Fruit fly (Drosophila melanogaster) whole organism, embryonic: ENCODE results near the gene cerv.

Experiments used
- CG10267 ChIP-seq: fragments of 200-800 bp; sonication (Bioruptor generic); optimal IDR thresholded peaks from 2 replicates; lab custom pipeline; 2018; ENCODE audit warnings: missing biosample characterization, mild to moderate bottlenecking, missing genetic modification characterization, moderate library complexity
- CG10274 ChIP-seq: fragments of 200-800 bp; sonication (Bioruptor generic); optimal IDR thresholded peaks from 3 replicates; lab custom pipeline; 2017; ENCODE audit warnings: missing biosample characterization, mild to moderate bottlenecking, missing genetic modification characterization
- CG10366 ChIP-seq: fragments of 200-800 bp; sonication (Bioruptor generic); IDR thresholded peaks from 2 replicates; pipeline ENCODE4 v1.3.6; 2022; ENCODE audit warnings: missing biosample characterization, missing genetic modification characterization
- CG12236 ChIP-seq: fragments of 200-800 bp; sonication (Bioruptor generic); optimal IDR thresholded peaks from 2 replicates; lab custom pipeline; 2016; ENCODE audit warnings: missing biosample characterization, missing genetic modification characterization
- CG12744 ChIP-seq: fragments of 200-800 bp; sonication (Bioruptor generic); optimal IDR thresholded peaks from 2 replicates; lab custom pipeline; 2016; ENCODE audit warnings: missing biosample characterization, missing genetic modification characterization
- CG16863 ChIP-seq: fragments of 200-800 bp; sonication (Bioruptor generic); optimal IDR thresholded peaks from 3 replicates; lab custom pipeline; 2016; ENCODE audit warnings: missing biosample characterization, missing genetic modification characterization
- CG17568 ChIP-seq: fragments of 200-800 bp; sonication (Bioruptor generic); optimal IDR thresholded peaks from 2 replicates; lab custom pipeline; 2018; ENCODE audit warnings: missing biosample characterization, mild to moderate bottlenecking, missing genetic modification characterization, moderate library complexity
- CG17802 ChIP-seq: fragments of 200-800 bp; sonication (Bioruptor generic); optimal IDR thresholded peaks from 2 replicates; lab custom pipeline; 2018; ENCODE audit warnings: missing biosample characterization, mild to moderate bottlenecking, missing genetic modification characterization, moderate library complexity
- CG18764 ChIP-seq: fragments of 200-800 bp; sonication (Bioruptor generic); optimal IDR thresholded peaks from 3 replicates; lab custom pipeline; 2016; ENCODE audit warnings: missing biosample characterization, missing genetic modification characterization
- CG2120 ChIP-seq: fragments of 200-800 bp; sonication (Bioruptor generic); optimal IDR thresholded peaks from 3 replicates; lab custom pipeline; 2016; ENCODE audit warnings: missing biosample characterization, missing genetic modification characterization
- CG2875 ChIP-seq: fragments of 200-800 bp; sonication (Bioruptor generic); optimal IDR thresholded peaks from 2 replicates; lab custom pipeline; 2017; ENCODE audit warnings: missing biosample characterization, mild to moderate bottlenecking, missing genetic modification characterization, missing genetic modification reagents
- CG31224 ChIP-seq: fragments of 200-800 bp; sonication (Bioruptor generic); IDR thresholded peaks from 2 replicates; pipeline ENCODE4 v1.3.6; 2022; ENCODE audit warnings: missing biosample characterization, missing genetic modification characterization
- CG4854 ChIP-seq: fragments of 200-800 bp; sonication (Bioruptor generic); optimal IDR thresholded peaks from 2 replicates; lab custom pipeline; 2016; ENCODE audit warnings: missing biosample characterization, missing genetic modification characterization, inconsistent platforms
- CG6175 ChIP-seq: fragments of 200-800 bp; sonication (Bioruptor generic); IDR thresholded peaks from 3 replicates; pipeline ENCODE4 v1.3.6; 2022; ENCODE audit warnings: missing biosample characterization, missing genetic modification characterization
- CG8290 ChIP-seq, 3 experiments: fragments of 200-800 bp; sonication (Bioruptor generic); optimal IDR thresholded peaks; 2 replicates each; lab custom pipeline; 2016 to 2019; ENCODE audit warnings: missing biosample characterization in 3 of 3, missing genetic modification characterization in 3 of 3, mild to moderate bottlenecking in 2 of 3, moderate library complexity in 1 of 3
- CG9797 ChIP-seq: fragments of 200-800 bp; sonication (Bioruptor generic); optimal IDR thresholded peaks from 3 replicates; lab custom pipeline; 2018; ENCODE audit warnings: missing biosample characterization, mild to moderate bottlenecking, missing genetic modification characterization
- CG9876 ChIP-seq: fragments of 200-800 bp; sonication (Bioruptor generic); optimal IDR thresholded peaks from 2 replicates; lab custom pipeline; 2016; ENCODE audit warnings: missing biosample characterization, missing genetic modification characterization
- CG9932 ChIP-seq: fragments of 200-800 bp; sonication (Bioruptor generic); IDR thresholded peaks from 2 replicates; pipeline ENCODE4 v1.3.6; 2022; ENCODE audit warnings: missing biosample characterization, missing genetic modification characterization
- Deaf1 ChIP-seq: fragments of 200-800 bp; optimal IDR thresholded peaks from 3 replicates; lab custom pipeline; 2019; ENCODE audit warnings: missing biosample characterization, mild to moderate bottlenecking, missing genetic modification characterization, moderate library complexity
- Fer1 ChIP-seq: fragments of 200-800 bp; sonication (Bioruptor generic); optimal IDR thresholded peaks from 2 replicates; lab custom pipeline; 2017; ENCODE audit warnings: missing biosample characterization, mild to moderate bottlenecking, missing genetic modification characterization
- Gsc ChIP-seq: fragments of 200-800 bp; sonication (Bioruptor generic); IDR thresholded peaks from 2 replicates; pipeline ENCODE4 v1.3.6; 2022; ENCODE audit warnings: missing biosample characterization, missing genetic modification characterization
- HmgZ ChIP-seq: fragments of 200-800 bp; sonication (Bioruptor generic); optimal IDR thresholded peaks from 2 replicates; lab custom pipeline; 2018; ENCODE audit warnings: missing biosample characterization, mild to moderate bottlenecking, missing genetic modification characterization
- Hsf ChIP-seq: fragments of 200-800 bp; sonication (Bioruptor generic); optimal IDR thresholded peaks from 3 replicates; lab custom pipeline; 2016; ENCODE audit warnings: missing biosample characterization, missing genetic modification characterization
- Mes4 ChIP-seq: fragments of 200-800 bp; sonication (Bioruptor generic); optimal IDR thresholded peaks from 2 replicates; lab custom pipeline; 2016; ENCODE audit warnings: missing biosample characterization, missing genetic modification characterization
- NK7.1 ChIP-seq: fragments of 200-800 bp; sonication (Bioruptor generic); optimal IDR thresholded peaks from 3 replicates; lab custom pipeline; 2016; ENCODE audit warnings: missing biosample characterization, missing genetic modification characterization
- NfI ChIP-seq: fragments of 200-800 bp; sonication (Bioruptor generic); optimal IDR thresholded peaks from 3 replicates; lab custom pipeline; 2018; ENCODE audit warnings: missing biosample characterization, mild to moderate bottlenecking, missing genetic modification characterization, moderate library complexity
- TFAM ChIP-seq: fragments of 200-800 bp; sonication (Bioruptor generic); optimal IDR thresholded peaks from 2 replicates; lab custom pipeline; 2017; ENCODE audit warnings: missing biosample characterization, missing genetic modification characterization, inconsistent platforms
- Vsx1 ChIP-seq: fragments of 200-800 bp; sonication (Bioruptor generic); optimal IDR thresholded peaks from 2 replicates; lab custom pipeline; 2017; ENCODE audit warnings: missing biosample characterization, mild to moderate bottlenecking, missing genetic modification characterization, missing genetic modification reagents
- Xbp1 ChIP-seq: fragments of 200-800 bp; sonication (Bioruptor generic); optimal IDR thresholded peaks from 3 replicates; lab custom pipeline; 2016; ENCODE audit warnings: missing biosample characterization, mild to moderate bottlenecking, missing genetic modification characterization
- amos ChIP-seq: fragments of 200-800 bp; sonication (Bioruptor generic); IDR thresholded peaks from 2 replicates; pipeline ENCODE4 v1.3.6; 2022; ENCODE audit warnings: missing biosample characterization, missing genetic modification characterization; ENCODE audit not compliant: partially characterized antibody
- az2 ChIP-seq: fragments of 200-800 bp; sonication (Bioruptor generic); optimal IDR thresholded peaks from 3 replicates; lab custom pipeline; 2016; ENCODE audit warnings: missing biosample characterization, missing genetic modification characterization
- bbx ChIP-seq: fragments of 200-800 bp; sonication (Bioruptor generic); IDR thresholded peaks from 2 replicates; pipeline ENCODE4 v1.3.6; 2022; ENCODE audit warnings: missing biosample characterization, missing genetic modification characterization; ENCODE audit not compliant: partially characterized antibody
- bcd ChIP-seq: fragments of 200-800 bp; sonication (Bioruptor generic); optimal IDR thresholded peaks from 2 replicates; lab custom pipeline; 2017; ENCODE audit warnings: missing biosample characterization, mild to moderate bottlenecking, missing genetic modification characterization
- cato ChIP-seq: fragments of 200-800 bp; sonication (Bioruptor generic); optimal IDR thresholded peaks from 2 replicates; lab custom pipeline; 2016; ENCODE audit warnings: missing biosample characterization, missing genetic modification characterization, borderline replicate concordance
- caup ChIP-seq: fragments of 200-800 bp; sonication (Bioruptor generic); optimal IDR thresholded peaks from 3 replicates; lab custom pipeline; 2017; ENCODE audit warnings: missing biosample characterization, mild to moderate bottlenecking, missing genetic modification characterization, moderate library complexity; ENCODE audit not compliant: severe bottlenecking
- cwo ChIP-seq: fragments of 200-800 bp; sonication (Bioruptor generic); optimal IDR thresholded peaks from 3 replicates; lab custom pipeline; 2017; ENCODE audit warnings: missing biosample characterization, missing genetic modification characterization, mild to moderate bottlenecking, moderate library complexity, missing genetic modification reagents
- dati ChIP-seq: fragments of 200-800 bp; sonication (Bioruptor generic); IDR thresholded peaks from 2 replicates; pipeline ENCODE4 v1.3.6; 2022; ENCODE audit warnings: missing biosample characterization, missing genetic modification characterization
- gcm2 ChIP-seq: fragments of 200-800 bp; sonication (Bioruptor generic); optimal IDR thresholded peaks from 2 replicates; lab custom pipeline; 2016; ENCODE audit warnings: missing biosample characterization, missing genetic modification characterization
- h ChIP-seq: fragments of >200 bp; optimal IDR thresholded peaks from 2 replicates; lab custom pipeline; 2017
- jigr1 ChIP-seq: fragments of 200-800 bp; sonication (Bioruptor generic); IDR thresholded peaks from 3 replicates; pipeline ENCODE4 v1.3.6; 2022; ENCODE audit warnings: missing biosample characterization, missing genetic modification characterization
- jing ChIP-seq: fragments of 200-800 bp; sonication (Bioruptor generic); optimal IDR thresholded peaks from 2 replicates; lab custom pipeline; 2018; ENCODE audit warnings: missing biosample characterization, mild to moderate bottlenecking, missing genetic modification characterization
- mirr ChIP-seq: fragments of 200-800 bp; sonication (Bioruptor generic); optimal IDR thresholded peaks from 3 replicates; lab custom pipeline; 2018; ENCODE audit warnings: missing biosample characterization, mild to moderate bottlenecking, missing genetic modification characterization
- nerfin-1 ChIP-seq: fragments of 200-800 bp; sonication (Bioruptor generic); optimal IDR thresholded peaks from 3 replicates; lab custom pipeline; 2019; ENCODE audit warnings: missing biosample characterization, mild to moderate bottlenecking, missing genetic modification characterization, moderate library complexity
- peb ChIP-seq: fragments of 200-800 bp; sonication (Bioruptor generic); IDR thresholded peaks from 2 replicates; pipeline ENCODE4 v1.3.6; 2022; ENCODE audit warnings: missing biosample characterization, missing genetic modification characterization
- pfk ChIP-seq: fragments of 200-800 bp; sonication (Bioruptor generic); optimal IDR thresholded peaks from 2 replicates; lab custom pipeline; 2018; ENCODE audit warnings: missing biosample characterization, mild to moderate bottlenecking, missing genetic modification characterization, moderate library complexity
- sug ChIP-seq: fragments of 200-800 bp; optimal IDR thresholded peaks from 2 replicates; lab custom pipeline; 2019; ENCODE audit warnings: missing biosample characterization, mild to moderate bottlenecking, missing genetic modification characterization, moderate library complexity
- wdn ChIP-seq: fragments of 200-800 bp; sonication (Bioruptor generic); IDR thresholded peaks from 2 replicates; pipeline ENCODE4 v1.3.6; 2022; ENCODE audit warnings: missing biosample characterization, missing genetic modification characterization
- wek ChIP-seq: fragments of 200-800 bp; sonication (Bioruptor generic); optimal IDR thresholded peaks from 3 replicates; lab custom pipeline; 2018; ENCODE audit warnings: missing biosample characterization, mild to moderate bottlenecking, missing genetic modification characterization, moderate library complexity

The cerv gene

DNA sequence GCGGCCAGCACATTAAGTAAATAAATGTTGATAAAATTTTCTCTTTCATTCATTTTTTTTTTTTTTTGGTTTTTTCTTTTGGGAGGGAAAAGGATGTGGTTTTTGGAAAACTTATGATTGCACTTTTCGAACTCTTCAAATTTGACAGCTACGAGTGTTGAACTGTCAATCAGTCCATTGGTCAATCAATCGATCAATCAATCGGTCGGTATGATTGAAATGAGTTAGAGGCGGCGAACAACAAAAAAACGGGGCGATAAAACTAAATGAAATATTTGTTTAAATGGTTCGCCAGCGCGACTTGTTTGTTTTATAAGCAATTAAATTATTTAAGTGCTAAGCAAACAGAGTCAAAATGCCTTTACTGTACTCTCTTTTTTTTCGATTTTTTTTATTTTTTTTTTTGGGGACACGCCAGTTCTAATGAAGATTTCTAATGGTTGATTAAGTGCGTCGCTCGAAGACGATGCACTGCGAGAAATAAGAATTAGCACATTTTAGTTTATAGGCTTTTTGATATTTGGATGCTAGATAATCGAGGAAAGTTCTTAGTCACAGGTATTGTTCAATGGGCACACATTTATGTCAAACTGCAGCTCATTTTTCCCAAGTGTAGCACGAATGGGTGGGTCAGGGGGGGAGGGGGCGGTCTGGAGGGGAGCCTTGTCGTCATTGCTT is 41.1 kb upstream of the cerv start (continued):
- TF ChIP-seq peb (GFP tag; lab: Robert Waterston, UW), result peak; percentile 43; the same call in 1 of the 2 replicates
- TF ChIP-seq wdn, result peak; percentile 33; the same call in 1 of the 2 replicates
- TF ChIP-seq CG2120 (GFP tag; lab: Kevin White, UChicago), result peak; percentile 65
- TF ChIP-seq Xbp1 (GFP tag; lab: Kevin White, UChicago), result peak; percentile 88
- peak; percentile 53 for TF ChIP-seq Deaf1 (tag; lab: Kevin White, UChicago)
- TF ChIP-seq CG10366 (GFP tag; lab: Robert Waterston, UW), result peak; percentile 81
- peak; percentile 52 for TF ChIP-seq TFAM (GFP tag; lab: Kevin White, UChicago)
- TF ChIP-seq CG12744 (GFP tag; lab: Kevin White, UChicago), result no peak
- TF ChIP-seq nerfin-1, result peak; percentile 69
- TF ChIP-seq mirr, result no peak
- TF ChIP-seq CG4854 (GFP tag; lab: Kevin White, UChicago), result no peak
- peak; percentile 70 for TF ChIP-seq cato (GFP tag; lab: Kevin White, UChicago)
- TF ChIP-seq CG2875 (GFP tag; lab: Kevin White, UChicago), result peak; percentile 76
- peak; percentile 60 for TF ChIP-seq CG10274 (GFP tag; lab: Kevin White, UChicago)
- TF ChIP-seq Fer1, result peak; percentile 78
- peak; percentile 71 for TF ChIP-seq caup (GFP tag; lab: Kevin White, UChicago)
- no peak for TF ChIP-seq bbx
- TF ChIP-seq Gsc (GFP tag; lab: Robert Waterston, UW), result peak; percentile 53
- peak; percentile 49; the same call in 1 of the 2 replicates for TF ChIP-seq CG9932
- no peak for TF ChIP-seq gcm2 (GFP tag; lab: Kevin White, UChicago)
- TF ChIP-seq CG8290 (GFP tag; optimal IDR thresholded peaks at IDR 0.05; lab: Kevin White, UChicago), result peak; percentile 80
- TF ChIP-seq CG8290 (tag; optimal IDR thresholded peaks at IDR 0.05; lab: Kevin White, UChicago), result peak in 1 of 2 experiments; percentile 78
- peak; percentile 79 for TF ChIP-seq jing (GFP tag; lab: Kevin White, UChicago)
- TF ChIP-seq az2, result peak; percentile 88
- no peak for TF ChIP-seq amos (GFP tag; lab: Robert Waterston, UW)
- peak; percentile 73 for TF ChIP-seq CG9876
- TF ChIP-seq CG17568 (GFP tag; lab: Kevin White, UChicago), result peak; percentile 49
- TF ChIP-seq CG31224, result peak; percentile 56
- TF ChIP-seq sug, result peak; percentile 87
- TF ChIP-seq CG9797, result no peak
- peak; percentile 63 for TF ChIP-seq CG18764 (GFP tag; lab: Kevin White, UChicago)
- TF ChIP-seq Mes4 (GFP tag; lab: Kevin White, UChicago), result peak; percentile 53
- peak; percentile 34 for TF ChIP-seq NK7.1 (GFP tag; lab: Kevin White, UChicago)
- 0 out of 3 replicates have a peak, but pooled peaks have one; percentile 8 for TF ChIP-seq CG6175 (GFP tag; lab: Robert Waterston, UW)
- TF ChIP-seq cwo (GFP tag; lab: Kevin White, UChicago), result peak; percentile 62
- peak; percentile 84 for TF ChIP-seq NfI
- TF ChIP-seq Vsx1, result peak; percentile 50
- TF ChIP-seq wek (GFP tag; lab: Kevin White, UChicago), result peak; percentile 55
- TF ChIP-seq dati, result 0 out of 2 replicates have a peak, but pooled peaks have one; percentile 20
- peak; percentile 79 for TF ChIP-seq CG16863 (GFP tag; lab: Kevin White, UChicago)
- peak; percentile 51 for TF ChIP-seq CG12236 (GFP tag; lab: Kevin White, UChicago)
- peak; percentile 60 for TF ChIP-seq HmgZ (tag; lab: Kevin White, UChicago)
- peak; percentile 53 for TF ChIP-seq CG10267 (tag; lab: Kevin White, UChicago)
- TF ChIP-seq CG17802 (tag; lab: Kevin White, UChicago), result peak; percentile 73
- peak; percentile 69; the same call in 2 of the 3 replicates for TF ChIP-seq jigr1 (GFP tag; lab: Robert Waterston, UW)
- TF ChIP-seq h (lab: Kevin White, UChicago), result no peak
- peak; percentile 62 for TF ChIP-seq Hsf (GFP tag; lab: Kevin White, UChicago)
- peak; percentile 83 for TF ChIP-seq bcd (GFP tag; lab: Kevin White, UChicago)
- TF ChIP-seq pfk, result no peak
